Fruit fly (Drosophila melanogaster): ENCODE results near the gene Efa6.

Efa6 gene

DNA sequence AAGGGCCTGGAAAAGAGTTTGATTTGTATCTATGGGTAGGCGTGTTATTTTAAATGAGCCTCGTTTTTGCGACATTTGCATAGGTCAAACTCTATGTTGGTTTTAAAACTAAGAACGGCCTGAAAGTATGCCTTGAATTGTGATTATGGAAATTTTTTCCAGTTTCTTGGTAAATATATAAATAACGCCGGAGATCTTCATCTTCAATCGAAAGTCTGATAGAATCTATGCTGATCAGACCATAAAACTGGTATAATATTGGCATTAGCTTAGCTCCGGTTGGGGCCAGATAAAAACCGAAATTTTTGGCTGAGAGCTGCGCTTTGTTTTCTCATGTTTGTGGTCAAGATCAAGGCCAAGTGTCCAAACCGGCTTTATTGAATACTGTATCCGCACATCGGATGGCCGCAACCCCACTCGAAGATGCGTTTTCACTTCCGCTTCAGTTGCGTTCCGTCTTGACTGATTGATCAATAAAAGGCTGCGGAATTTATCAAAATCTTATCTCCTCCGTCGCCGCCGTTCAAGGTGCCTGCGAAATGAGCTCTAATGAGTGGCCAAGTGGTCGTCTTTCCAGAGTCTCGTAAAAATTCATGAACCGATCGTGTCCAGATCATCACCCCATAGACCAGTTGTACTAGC, 30.3 kb upstream of the Efa6 start (continued):
- TF ChIP-seq gsb-n (tag; optimal IDR thresholded peaks at IDR 0.05) (no peak), CkIIα-i1 (GFP tag; IDR thresholded peaks at IDR 0.05) (no peak), vvl (GFP tag; IDR thresholded peaks at IDR 0.05) (peak; percentile 66), NFAT (GFP tag; IDR thresholded peaks at IDR 0.05) (no peak), CG9797 (GFP tag; optimal IDR thresholded peaks at IDR 0.05) (no peak), Meics (GFP tag; optimal IDR thresholded peaks at IDR 0.05) (no peak), CrebB (tag; optimal IDR thresholded peaks at IDR 0.05) (no peak), sug (tag; optimal IDR thresholded peaks at IDR 0.05) (peak; percentile 19), pnt (GFP tag; optimal IDR thresholded peaks at IDR 0.05) (no peak), CG5180 (GFP tag; optimal IDR thresholded peaks at IDR 0.05) (no peak), prd (optimal IDR thresholded peaks at IDR 0.05) (no peak), prd (GFP tag; IDR thresholded peaks at IDR 0.05) (no peak), CG13894 (tag; optimal IDR thresholded peaks at IDR 0.05) (peak; percentile 100), HmgZ (tag; optimal IDR thresholded peaks at IDR 0.05) (no peak)

DNA sequence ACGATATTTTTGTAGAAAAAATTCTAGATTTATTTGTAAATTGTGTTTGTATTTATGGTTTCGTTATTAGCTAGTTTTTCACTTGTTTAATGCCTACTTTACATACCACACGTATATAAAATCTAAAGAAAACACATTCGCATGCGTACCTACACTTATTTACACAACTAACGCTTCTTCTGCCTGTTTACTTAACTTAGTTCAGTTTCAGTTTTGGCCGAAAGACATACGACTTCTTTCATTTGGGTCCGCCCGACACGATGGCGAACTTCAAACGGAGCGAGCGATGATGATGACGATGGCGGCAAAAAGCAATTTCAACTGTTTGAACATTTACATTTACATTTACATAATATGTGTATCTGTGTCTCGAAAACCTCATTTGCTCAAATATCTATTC, 29.2 kb upstream of the Efa6 start:
- TF ChIP-seq CG6813 (GFP tag; optimal IDR thresholded peaks at IDR 0.05) (no peak), CG8290 (GFP tag; optimal IDR thresholded peaks at IDR 0.05) (no peak), CG8290 (tag; optimal IDR thresholded peaks at IDR 0.05) (peak in 1 of 2 experiments; percentile 8), CG3065 (GFP tag; optimal IDR thresholded peaks at IDR 0.05) (no peak), CG2116 (GFP tag; optimal IDR thresholded peaks at IDR 0.05) (no peak), CG2678 (tag; optimal IDR thresholded peaks at IDR 0.05) (peak; percentile 8), CG30403 (GFP tag; optimal IDR thresholded peaks at IDR 0.05) (no peak), prd (optimal IDR thresholded peaks at IDR 0.05) (no peak), prd (GFP tag; IDR thresholded peaks at IDR 0.05) (no peak), klu (GFP tag; IDR thresholded peaks at IDR 0.05) (no peak), Atf6 (GFP tag; IDR thresholded peaks at IDR 0.05) (peak; percentile 53; the same call in 1 of the 2 replicates), CG11093 (GFP tag; IDR thresholded peaks at IDR 0.05) (no peak), eve (GFP tag; optimal IDR thresholded peaks at IDR 0.05) (no peak), Stat92E (GFP tag; optimal IDR thresholded peaks at IDR 0.05) (no peak), Sox102F (GFP tag; optimal IDR thresholded peaks at IDR 0.05) (no peak), lab (GFP tag; optimal IDR thresholded peaks at IDR 0.05) (peak; percentile 7), CG13894 (tag; optimal IDR thresholded peaks at IDR 0.05) (peak; percentile 9), sens (GFP tag) (peak; percentile 60), CG9437 (GFP tag; optimal IDR thresholded peaks at IDR 0.05) (no peak), CG18476 (GFP tag; optimal IDR thresholded peaks at IDR 0.05) (no peak), Aef1 (GFP tag; IDR thresholded peaks at IDR 0.05) (no peak), CG1602 (GFP tag; optimal IDR thresholded peaks at IDR 0.05) (no peak), sug (tag; optimal IDR thresholded peaks at IDR 0.05) (no peak), CG1233 (GFP tag; optimal IDR thresholded peaks at IDR 0.05) (no peak), Hmr (GFP tag; optimal IDR thresholded peaks at IDR 0.05) (peak; percentile 24), CG34224 (GFP tag; IDR thresholded peaks at IDR 0.05; ENCODE audit: partially characterized antibody) (no peak), CG33213 (GFP tag; optimal IDR thresholded peaks at IDR 0.05) (no peak)

DNA sequence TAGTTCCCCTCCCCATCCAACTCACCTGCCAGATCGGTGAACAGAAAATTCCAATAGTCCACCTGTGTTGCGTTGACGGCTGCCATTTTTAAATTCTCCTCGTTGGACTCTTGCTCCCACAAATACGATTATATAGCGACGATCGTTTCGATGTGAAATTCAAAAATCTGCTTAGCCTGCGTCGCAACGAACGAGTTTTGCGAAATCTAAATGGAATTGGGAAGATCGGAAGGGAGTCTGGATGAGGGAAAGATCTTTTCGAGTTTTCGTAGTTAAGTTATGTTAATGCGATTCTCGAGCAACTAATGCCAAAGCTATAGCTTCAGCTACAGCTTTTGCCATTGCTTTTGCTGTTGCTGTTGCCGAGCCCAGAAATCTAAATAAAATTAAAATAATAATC, 27.3 kb upstream of the Efa6 start:
- TF ChIP-seq CG7928 (GFP tag; optimal IDR thresholded peaks at IDR 0.05) (no peak), CG14710 (tag; optimal IDR thresholded peaks at IDR 0.05) (no peak), CG12769 (tag; optimal IDR thresholded peaks at IDR 0.05) (peak; percentile 59), grn (GFP tag; optimal IDR thresholded peaks at IDR 0.05) (no peak), mirr (GFP tag; optimal IDR thresholded peaks at IDR 0.05) (no peak), Med (GFP tag) (peak; percentile 0), lmd (GFP tag; IDR thresholded peaks at IDR 0.05) (no peak), CG13894 (tag; optimal IDR thresholded peaks at IDR 0.05) (peak; percentile 98)
